Fruit fly (Drosophila melanogaster): ENCODE results near the gene Hn.

Gene Hn

dm6 chr3L:7754109-7754508, 6.1 kb upstream of the Hn start, which contains the start of gene CG7409:
CG7409 (plus strand) TSS chr3L:7754409.
- no peak for TF ChIP-seq CG17801 (GFP tag; optimal IDR thresholded peaks at IDR 0.05; ENCODE audit: partially characterized antibody)

DNA sequence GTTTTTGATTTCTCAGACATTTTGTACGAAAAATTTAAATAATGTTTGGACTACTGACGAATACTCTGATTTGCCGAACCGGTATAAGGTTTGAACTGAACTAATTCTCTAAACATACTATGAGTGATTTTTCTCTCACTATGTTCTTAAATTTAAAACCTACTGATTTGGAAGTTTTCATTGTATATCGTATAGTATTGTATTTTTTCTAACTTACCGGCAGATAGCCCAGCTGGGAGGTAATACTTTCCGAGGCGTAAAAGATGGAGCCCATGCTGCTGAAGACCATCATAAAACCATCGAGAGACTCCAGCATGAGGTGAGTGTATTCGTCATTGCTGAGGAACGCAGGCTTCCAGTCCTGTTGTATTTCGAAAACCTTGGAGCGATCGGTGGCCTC, 8.0 kb downstream of the Hn start, which contains the start of gene CG32371:
Gene CG32371, minus strand, starts transcription at position 101 of the 400 bp plus-strand sequence.
- TF ChIP-seq CG17801 (GFP tag; optimal IDR thresholded peaks at IDR 0.05; ENCODE audit: partially characterized antibody): no peak

DNA sequence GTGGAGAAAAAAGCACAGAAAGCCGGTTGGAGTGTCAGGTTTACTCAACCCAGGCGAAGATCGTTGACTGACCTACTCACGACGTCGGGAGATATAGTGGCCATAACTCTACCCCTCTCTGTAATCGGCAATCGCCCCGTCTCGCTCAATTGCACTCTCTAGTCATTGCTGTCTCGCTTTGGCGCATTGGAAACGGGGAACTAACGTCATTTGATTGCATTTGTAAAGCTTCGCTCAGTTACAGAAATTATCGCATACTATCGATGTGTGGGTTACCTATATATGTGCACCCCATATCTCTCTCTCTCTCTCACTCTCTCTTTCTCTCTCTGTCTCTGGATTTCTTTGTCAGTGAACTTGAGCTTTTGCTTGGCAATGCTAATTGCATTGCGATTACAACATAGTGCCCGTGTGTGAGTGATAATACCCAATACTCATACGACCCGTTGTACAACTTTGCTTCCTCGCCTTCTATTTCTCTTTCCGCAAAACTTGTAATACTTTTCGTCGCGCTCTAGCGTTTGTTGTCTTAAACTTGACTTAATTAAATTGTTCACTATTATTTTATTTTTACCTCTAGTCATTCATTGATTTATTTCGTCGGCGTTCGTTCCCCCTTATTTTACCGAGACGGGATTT, 12.0 kb downstream of the Hn start:
- peak; percentile 10 for TF ChIP-seq CG17801 (GFP tag; optimal IDR thresholded peaks at IDR 0.05; ENCODE audit: partially characterized antibody)

DNA sequence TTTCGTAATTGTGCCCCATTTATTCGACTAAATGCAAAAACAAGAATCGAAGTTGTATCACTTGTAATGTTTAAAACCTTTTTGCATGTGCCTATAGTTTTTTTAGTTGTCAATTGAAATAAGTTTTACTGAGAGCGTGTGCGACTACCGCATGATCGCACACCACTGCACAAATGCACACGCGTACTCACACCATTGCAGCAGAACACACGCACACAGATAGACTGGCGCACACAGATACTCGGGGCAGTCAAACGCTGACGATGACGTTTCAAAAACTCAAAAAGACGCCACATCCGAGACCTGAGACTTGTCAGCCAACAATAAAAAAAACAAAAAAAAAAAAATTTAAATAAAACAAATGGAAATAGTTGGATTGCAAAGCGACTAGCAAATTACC, 13.3 kb downstream of the Hn start:
- peak; percentile 36 for TF ChIP-seq CG17801 (GFP tag; optimal IDR thresholded peaks at IDR 0.05; ENCODE audit: partially characterized antibody)

- TF ChIP-seq CG17801 (GFP tag; optimal IDR thresholded peaks at IDR 0.05; ENCODE audit: partially characterized antibody): no peak
Measured at dm6 chr3L:7774698-7775097, 14.4 kb downstream of the Hn start.

dm6 chr3L:7775365-7775905, 15.2 kb downstream of the Hn start, which contains the start of gene Clk:
Clk (minus strand) TSS chr3L:7775603.
- no peak for TF ChIP-seq CG17801 (GFP tag; optimal IDR thresholded peaks at IDR 0.05; ENCODE audit: partially characterized antibody)

DNA sequence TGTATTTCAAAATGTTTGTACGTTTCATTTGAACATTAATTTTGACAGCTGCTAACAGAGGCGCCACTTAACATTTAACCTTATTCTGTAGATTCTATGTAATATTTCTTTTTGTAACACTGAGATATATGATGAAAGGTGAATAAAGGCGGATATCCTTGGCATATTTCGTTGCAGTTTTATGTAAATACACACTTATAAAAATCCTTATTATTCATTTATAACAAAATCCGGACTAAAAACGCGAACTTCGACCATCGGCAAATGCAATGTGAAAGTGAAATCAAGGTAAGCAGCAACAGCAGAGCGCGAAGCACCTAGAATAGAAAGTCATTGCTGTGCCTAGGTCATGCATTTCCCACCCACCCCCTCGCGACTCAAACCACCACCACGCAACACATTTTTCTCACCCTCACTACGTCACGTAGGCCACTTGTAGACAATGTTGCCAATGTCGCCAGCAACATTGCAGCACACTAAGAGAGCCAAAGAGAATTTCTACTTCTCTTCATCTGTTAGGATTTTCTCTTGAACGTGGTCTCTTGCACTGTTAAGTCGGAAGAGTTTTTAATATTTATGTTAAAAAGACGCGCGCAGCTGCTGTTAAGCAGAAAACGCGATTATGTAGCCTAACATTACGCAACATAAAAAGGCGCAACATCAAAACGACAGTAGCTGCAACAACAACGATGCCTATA, 21.2 kb downstream of the Hn start:
- TF ChIP-seq CG17801 (GFP tag; optimal IDR thresholded peaks at IDR 0.05; ENCODE audit: partially characterized antibody): no peak

DNA sequence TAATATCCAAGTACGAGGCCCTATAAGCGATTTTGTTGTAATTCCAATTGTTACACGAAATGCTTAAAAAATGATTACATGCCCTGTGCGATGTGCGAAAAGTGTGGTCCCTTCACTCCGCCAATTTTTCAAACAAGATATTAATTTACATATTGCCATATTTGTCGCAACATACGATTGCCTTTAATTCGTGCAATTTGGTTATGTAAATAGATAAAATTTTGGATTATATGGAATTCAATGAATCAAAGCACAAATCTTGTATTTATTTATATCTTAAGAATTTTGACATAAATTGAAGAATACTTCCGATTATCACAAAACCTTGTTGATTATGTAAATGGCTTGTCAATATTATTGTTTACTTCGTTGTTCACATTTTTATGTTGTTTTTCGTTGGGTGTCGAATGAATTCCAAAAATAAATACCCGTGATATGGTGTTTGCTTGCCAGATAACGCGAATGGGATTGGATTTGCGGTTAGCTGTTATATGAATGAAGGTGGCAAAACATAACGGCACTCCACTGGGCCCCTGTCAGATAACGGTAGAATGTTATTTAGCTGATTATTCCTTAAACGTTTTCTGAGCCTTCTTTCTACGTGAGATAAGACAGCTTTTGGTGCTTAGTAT, 21.9 kb downstream of the Hn start:
- TF ChIP-seq CG17801 (GFP tag; optimal IDR thresholded peaks at IDR 0.05; ENCODE audit: partially characterized antibody): no peak

DNA sequence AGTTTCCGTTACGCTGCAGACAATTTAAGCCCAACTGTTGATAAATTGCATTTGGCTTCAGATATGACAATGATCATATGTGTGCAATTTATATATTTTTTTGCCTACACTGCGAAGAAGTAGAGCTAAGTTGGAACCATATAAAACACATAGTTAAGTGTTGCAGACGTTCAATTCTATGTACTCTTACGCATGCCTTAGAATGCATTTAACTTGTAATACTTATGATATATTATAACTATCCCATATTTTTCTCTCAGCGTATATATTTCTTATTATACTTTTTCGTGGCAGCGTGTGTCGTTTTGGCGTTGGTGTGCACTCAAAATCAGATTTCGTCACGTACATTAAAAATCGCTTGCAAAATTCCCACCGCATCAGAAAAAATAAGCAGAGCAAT, 23.1 kb downstream of the Hn start:
- peak; percentile 88 for TF ChIP-seq CG17801 (GFP tag; optimal IDR thresholded peaks at IDR 0.05; ENCODE audit: partially characterized antibody)

- TF ChIP-seq CG17801 (GFP tag; optimal IDR thresholded peaks at IDR 0.05; ENCODE audit: partially characterized antibody): no peak
Measured at dm6 chr3L:7786263-7786662, 26.0 kb downstream of the Hn start.

dm6 chr3L:7786989-7787388, 26.7 kb downstream of the Hn start:
- no peak for TF ChIP-seq CG17801 (GFP tag; optimal IDR thresholded peaks at IDR 0.05; ENCODE audit: partially characterized antibody)

DNA sequence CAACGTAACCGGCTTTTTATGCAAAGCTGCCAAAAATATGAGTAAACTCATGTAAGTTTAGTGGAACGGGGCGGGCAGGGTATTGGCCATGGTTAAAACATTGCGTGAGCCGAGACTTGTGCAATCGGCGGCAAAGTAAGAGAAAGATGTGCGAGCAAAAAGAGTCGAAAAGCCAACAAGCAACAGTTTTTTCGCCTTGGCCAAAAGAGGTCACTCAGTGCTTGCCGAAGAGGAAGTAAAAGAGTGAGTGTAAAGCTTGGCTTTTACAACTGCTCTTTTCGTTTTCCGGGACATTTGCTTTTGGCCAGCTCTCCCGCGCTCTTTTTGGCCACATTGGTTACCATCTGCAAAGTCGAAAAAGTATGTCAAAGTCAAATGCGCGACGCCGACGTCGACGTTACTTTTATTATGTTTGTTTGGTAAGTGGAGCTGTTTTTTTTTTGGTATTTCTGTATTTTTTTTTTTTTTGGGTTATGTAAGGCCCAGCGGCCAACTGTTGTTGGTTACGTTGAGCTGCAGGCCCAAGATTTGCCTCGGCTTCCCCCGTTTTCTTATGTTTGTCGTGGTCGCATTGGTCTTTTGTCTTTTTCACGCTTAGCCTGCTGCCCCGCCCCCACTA, 27.6 kb downstream of the Hn start:
- TF ChIP-seq CG17801 (GFP tag; optimal IDR thresholded peaks at IDR 0.05; ENCODE audit: partially characterized antibody): no peak

dm6 chr3L:7790224-7790623, 30.0 kb downstream of the Hn start:
- no peak for TF ChIP-seq CG17801 (GFP tag; optimal IDR thresholded peaks at IDR 0.05; ENCODE audit: partially characterized antibody)

DNA sequence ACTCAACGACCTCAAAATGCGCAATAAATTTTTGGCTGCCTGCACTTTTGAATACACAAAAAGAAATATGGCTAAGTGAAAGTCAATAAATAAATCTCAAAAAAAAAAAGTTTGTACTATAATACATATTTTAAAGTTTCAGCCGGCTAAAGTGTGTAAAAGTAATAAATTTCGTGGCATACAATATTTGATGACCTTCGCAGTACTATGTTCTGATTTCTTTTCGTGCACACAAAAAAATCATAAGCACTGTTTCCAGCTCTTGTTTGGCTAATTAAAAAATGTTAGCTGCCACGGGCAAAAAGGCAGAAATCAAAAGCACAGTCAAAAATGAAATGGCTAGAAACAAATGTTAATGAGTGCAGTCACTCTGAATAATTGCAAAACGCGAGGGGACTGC, 32.0 kb downstream of the Hn start:
- TF ChIP-seq CG17801 (GFP tag; optimal IDR thresholded peaks at IDR 0.05; ENCODE audit: partially characterized antibody): no peak

DNA sequence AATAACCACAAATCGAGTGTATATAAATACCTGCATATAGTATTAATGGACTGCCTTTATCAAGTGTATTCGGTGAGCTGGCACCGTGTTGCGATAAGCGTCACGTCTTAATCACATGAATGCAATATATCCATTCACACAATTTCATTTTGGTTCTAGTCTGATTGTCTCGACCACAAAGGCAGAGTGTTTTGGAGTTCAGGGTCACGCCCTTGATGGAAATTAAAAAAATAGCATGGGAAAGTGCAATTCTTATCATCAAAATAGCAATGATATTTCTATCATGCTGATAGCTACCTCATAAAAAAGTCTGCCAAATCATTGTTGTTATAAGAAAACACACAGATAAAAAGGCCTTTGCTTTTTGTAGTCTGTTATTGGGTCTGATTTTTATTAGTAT, 32.5 kb downstream of the Hn start:
- TF ChIP-seq CG17801 (GFP tag; optimal IDR thresholded peaks at IDR 0.05; ENCODE audit: partially characterized antibody): no peak
